Worm (Caenorhabditis elegans): ENCODE results near the gene alh-10.
A peak's percentile ranks its signal among the peaks of the same experiment; 100 is the strongest.

alh-10 gene

DNA sequence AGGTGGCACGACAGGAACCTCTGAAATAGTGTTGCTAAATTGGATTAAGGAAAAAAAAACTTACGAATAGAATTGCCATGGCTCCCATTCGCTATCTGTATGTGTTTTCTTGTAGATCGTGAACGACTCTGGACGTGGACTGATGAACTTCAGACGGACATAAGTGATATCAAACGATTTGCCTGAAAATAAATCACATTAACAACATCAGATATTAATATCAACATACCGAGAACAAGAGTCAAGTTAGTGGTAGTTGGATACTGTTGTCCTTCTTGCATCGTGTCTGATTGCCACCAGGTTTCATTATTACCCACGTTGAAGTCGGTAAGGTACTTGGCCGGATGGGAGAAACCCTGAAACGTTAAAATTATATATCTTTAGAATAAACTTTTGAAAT, 6.2 kb upstream of the alh-10 start:
- TF ChIP-seq K12H6.12 (tag; optimal IDR thresholded peaks at IDR 0.05) = no peak
- no peak for TF ChIP-seq tbp1 (GFP tag; optimal IDR thresholded peaks at IDR 0.05)
- no peak for TF ChIP-seq ZK185.1 (tag; optimal IDR thresholded peaks at IDR 0.05; ENCODE audit: poor library complexity, severe bottlenecking)
- no peak for TF ChIP-seq rec-8 (tag; optimal IDR thresholded peaks at IDR 0.05)
- no peak for TF ChIP-seq nhr-90 (tag; optimal IDR thresholded peaks at IDR 0.05)
- no peak for TF ChIP-seq let-607 (tag; optimal IDR thresholded peaks at IDR 0.05)
- no peak for TF ChIP-seq ets-4 (GFP tag; optimal IDR thresholded peaks at IDR 0.05)
- TF ChIP-seq hmg-1.2 (GFP tag; IDR thresholded peaks at IDR 0.05) = no peak
- TF ChIP-seq hsf-1 (GFP tag; IDR thresholded peaks at IDR 0.05) = no peak
- no peak for TF ChIP-seq rpc-1 (optimal IDR thresholded peaks at IDR 0.05)
- no peak for TF ChIP-seq rpc-1 (tag; optimal IDR thresholded peaks at IDR 0.05)
- no peak for TF ChIP-seq F57A8.1 (GFP tag; optimal IDR thresholded peaks at IDR 0.05)
- no peak for TF ChIP-seq sdz-38 (tag; optimal IDR thresholded peaks at IDR 0.05)

DNA sequence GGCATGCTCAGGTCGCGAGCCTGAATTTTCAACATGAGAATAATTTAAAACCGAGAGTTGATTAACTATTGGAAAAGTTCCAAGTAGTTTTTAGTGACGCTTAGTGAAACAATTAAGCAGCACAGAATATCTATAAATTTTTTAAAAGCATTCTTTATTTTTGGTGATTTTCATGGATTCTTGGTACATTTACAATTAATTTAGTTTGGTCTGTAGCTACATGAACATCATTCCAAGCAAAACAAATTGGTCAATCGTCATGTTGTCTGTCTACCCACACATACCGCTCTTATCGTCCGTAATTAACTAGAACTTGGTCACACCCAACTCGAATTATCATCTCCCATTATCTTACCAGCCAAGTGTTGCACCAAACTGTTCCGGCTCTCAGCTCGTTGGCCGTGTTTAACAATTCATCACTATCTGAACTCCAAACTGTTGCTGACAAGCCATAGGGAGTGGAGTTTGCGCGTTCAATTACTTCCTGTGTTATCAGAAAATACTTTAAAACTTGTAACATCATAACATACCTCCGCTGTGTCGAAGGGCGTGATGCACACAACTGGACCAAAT, 2.7 kb downstream of the alh-10 start:
- TF ChIP-seq lag-1 (GFP tag; IDR thresholded peaks at IDR 0.05) (no peak), C06A6.2 (GFP tag; conservative IDR thresholded peaks at IDR 0.05) (no peak), fkh-3 (tag; optimal IDR thresholded peaks at IDR 0.05) (no peak), rcor-1 (GFP tag; IDR thresholded peaks at IDR 0.05) (no peak), bed-1 (GFP tag; IDR thresholded peaks at IDR 0.05) (0 out of 2 replicates have a peak, but pooled peaks have one; percentile 62), efl-1 (GFP tag; optimal IDR thresholded peaks at IDR 0.05) (no peak), lin-54 (GFP tag; optimal IDR thresholded peaks at IDR 0.05) (no peak), D2030.7 (GFP tag; IDR thresholded peaks at IDR 0.05) (no peak)

DNA sequence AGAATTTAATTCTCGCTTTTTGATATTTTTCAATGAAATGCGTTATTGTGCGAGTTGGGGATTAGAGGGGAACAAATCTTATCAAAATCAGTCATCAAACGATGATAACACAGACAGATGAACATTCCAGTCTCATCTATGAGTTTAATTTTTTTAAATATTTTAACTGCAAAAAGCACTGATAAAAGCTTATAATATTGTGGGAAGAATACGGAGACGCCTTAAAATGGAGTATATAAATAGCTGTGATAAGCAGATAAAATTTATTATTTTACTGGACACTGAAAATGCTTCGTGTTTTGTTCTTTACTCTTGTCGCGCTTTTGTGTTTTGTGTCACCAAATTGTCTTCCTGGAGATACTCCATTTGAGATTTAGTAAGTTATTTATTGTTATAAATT, 3.8 kb downstream of the alh-10 start, which contains the start of gene clec-86:
Gene clec-86 (plus strand): TSS at position 262 of the 400 bp plus-strand sequence.
- TF ChIP-seq ztf-18 (tag; optimal IDR thresholded peaks at IDR 0.05) (no peak), egl-18 (GFP tag; IDR thresholded peaks at IDR 0.05) (no peak), F23B12.7 (tag; optimal IDR thresholded peaks at IDR 0.05; ENCODE audit: insufficient read depth) (no peak), nhr-27 (tag; optimal IDR thresholded peaks at IDR 0.05) (no peak), nhr-80 (tag; optimal IDR thresholded peaks at IDR 0.05) (peak; percentile 18)

DNA sequence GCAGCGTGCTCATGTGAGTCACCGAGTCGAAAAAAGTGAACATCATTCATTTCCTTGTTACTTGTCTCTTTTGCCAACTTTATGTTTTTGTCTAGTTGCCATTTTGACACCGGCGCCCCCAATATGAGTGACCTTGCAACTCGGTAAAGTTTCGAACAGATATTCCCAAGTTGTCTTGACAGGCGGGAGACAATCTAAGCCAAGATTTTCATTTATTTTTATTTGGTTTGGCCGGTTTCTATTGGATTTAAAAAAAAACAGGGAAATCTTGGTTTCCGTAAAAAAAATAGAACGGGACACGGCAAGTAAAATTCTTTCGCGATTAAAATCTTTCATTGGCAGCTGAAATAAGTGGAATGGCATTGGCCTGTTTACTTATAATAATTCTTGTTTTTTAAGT, 12.2 kb downstream of the alh-10 start:
- TF ChIP-seq F37B4.10 (GFP tag; IDR thresholded peaks at IDR 0.05) = no peak
- no peak for TF ChIP-seq dpl-1 (GFP tag; optimal IDR thresholded peaks at IDR 0.05)

DNA sequence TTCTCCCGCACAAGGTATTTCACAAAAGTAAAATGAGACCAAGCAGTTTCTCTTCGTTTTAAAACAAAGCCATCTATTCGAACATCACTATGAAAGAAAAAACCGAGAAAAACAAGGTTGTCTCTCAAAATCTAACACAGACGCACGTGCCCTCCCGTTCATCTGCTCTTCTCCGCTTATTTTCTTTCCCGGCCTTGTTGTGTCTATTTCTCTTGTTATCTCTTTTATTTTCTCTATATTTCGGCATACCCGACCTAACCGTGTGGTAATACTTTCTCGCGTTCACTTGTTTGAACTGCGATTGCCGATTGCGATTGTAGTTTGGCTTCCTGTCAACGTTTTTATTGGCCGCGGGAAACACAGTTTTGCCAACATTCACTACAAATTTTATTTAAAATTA, 14.0 kb downstream of the alh-10 start:
- TF ChIP-seq T26A5.8 (tag; optimal IDR thresholded peaks at IDR 0.05) (no peak), nhr-80 (tag; optimal IDR thresholded peaks at IDR 0.05) (peak; percentile 25), cebp-1 (GFP tag; IDR thresholded peaks at IDR 0.05) (no peak), cebp-1 (tag; optimal IDR thresholded peaks at IDR 0.05) (peak; percentile 27), hmg-1.2 (GFP tag; IDR thresholded peaks at IDR 0.05) (peak; percentile 48; the same call in 1 of the 2 replicates)

DNA sequence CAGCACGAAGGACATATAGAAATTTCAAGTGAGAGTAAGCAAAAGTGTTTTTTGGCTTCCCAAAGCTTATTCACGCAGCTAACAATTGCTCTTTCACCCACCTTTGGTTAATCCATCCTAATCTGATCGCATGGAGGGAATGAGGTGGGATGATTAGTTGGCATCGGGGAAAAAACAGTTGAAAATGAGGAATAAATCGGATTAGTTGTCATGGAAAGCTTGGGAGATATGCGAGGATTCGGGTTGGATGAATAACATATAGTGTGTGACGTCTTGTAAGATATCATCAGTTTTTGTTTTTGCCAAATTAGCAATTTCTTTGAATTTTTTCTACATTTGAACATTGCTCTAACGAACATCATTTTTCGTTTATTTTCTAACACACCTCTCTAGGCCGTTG, 14.8 kb downstream of the alh-10 start:
- no peak for TF ChIP-seq lin-35 (GFP tag; optimal IDR thresholded peaks at IDR 0.05)
- no peak for TF ChIP-seq ceh-100 (GFP tag; IDR thresholded peaks at IDR 0.05)
- TF ChIP-seq hlh-12 (tag; optimal IDR thresholded peaks at IDR 0.05) = no peak
- TF ChIP-seq pbrm-1 (GFP tag; IDR thresholded peaks at IDR 0.05) = no peak
- TF ChIP-seq cebp-1 (GFP tag; IDR thresholded peaks at IDR 0.05) = no peak
- no peak for TF ChIP-seq cebp-1 (tag; optimal IDR thresholded peaks at IDR 0.05)
- TF ChIP-seq F57A8.1 (GFP tag; optimal IDR thresholded peaks at IDR 0.05) = no peak
